Worm (Caenorhabditis elegans) whole organism, young adult: ENCODE data around the gene mth-2.

ENCODE experiments used
- ZK185.1 ChIP-seq: sonication (generic microtip); optimal IDR thresholded peaks from 2 replicates; lab custom pipeline; 2016; ENCODE audit warnings: mild to moderate bottlenecking, missing genetic modification characterization, missing compliant biosample characterization; ENCODE audit not compliant: poor library complexity, severe bottlenecking
- sdz-38 ChIP-seq: sonication (generic microtip); optimal IDR thresholded peaks from 2 replicates; lab custom pipeline; 2016; ENCODE audit warnings: missing genotype, missing genetic modification characterization, missing compliant biosample characterization
- unc-62 ChIP-seq: fragments of 150-350 bp; optimal IDR thresholded peaks from 2 replicates; lab custom pipeline; 2014; ENCODE audit warnings: missing biosample characterization, missing genetic modification reagents, missing genetic modification characterization

DNA sequence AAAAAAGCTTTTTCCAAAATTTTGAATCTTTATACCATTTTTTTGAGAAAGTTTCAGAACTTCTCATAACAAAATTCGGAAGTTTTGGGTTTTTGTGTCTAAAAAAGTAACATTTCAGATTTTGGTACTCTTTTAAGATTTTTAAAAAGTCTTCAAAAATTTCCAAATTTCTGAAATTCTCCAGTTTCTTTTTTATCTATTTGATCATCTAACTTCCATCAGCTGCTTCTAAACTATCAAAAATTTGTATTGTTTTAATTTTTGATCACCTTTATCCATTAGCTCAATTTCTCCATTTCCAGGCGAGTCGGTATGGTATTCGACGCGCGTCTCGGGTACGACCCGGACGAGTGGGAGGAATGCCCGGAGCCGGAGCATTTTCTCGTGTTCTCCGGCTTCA lies 7.8 kb downstream of the mth-2 start, which contains the start of gene cpna-1:
- TF ChIP-seq sdz-38 (tag; lab: Kevin White, UChicago) (no peak), unc-62 (GFP tag; lab: Kevin White, UChicago) (no peak), ZK185.1 (tag; lab: Kevin White, UChicago) (no peak)
